Worm (Caenorhabditis elegans) whole organism, L4/young adult: Measurements from ENCODE around the gene nhr-117.

Experiments used
- W03F9.2 ChIP-seq: fragments of 150-350 bp; optimal IDR thresholded peaks from 2 replicates; lab custom pipeline; 2014; ENCODE audit warnings: missing biosample characterization, missing genetic modification characterization
- dao-5 ChIP-seq: sonication (generic microtip); optimal IDR thresholded peaks from 2 replicates; lab custom pipeline; 2016; ENCODE audit warnings: missing genotype, missing genetic modification characterization, moderate library complexity, missing compliant biosample characterization
- him-1 ChIP-seq: sonication (generic microtip); optimal IDR thresholded peaks from 2 replicates; lab custom pipeline; 2016; ENCODE audit warnings: missing genotype, missing genetic modification reagents, missing genetic modification characterization, missing compliant biosample characterization

nhr-117 gene

ce11 chrV:1593799-1594420, 27.4 kb downstream of the nhr-117 start, which contains the start of gene F16B4.4:
F16B4.4 (plus strand) TSS chrV:1594019.
- TF ChIP-seq W03F9.2 (tag; lab: Kevin White, UChicago): no peak
- TF ChIP-seq him-1: no peak
- no peak for TF ChIP-seq dao-5

ce11 chrV:1588128-1588527, 33.2 kb downstream of the nhr-117 start, which contains the start of gene F16B4.5:
F16B4.5 (plus strand) TSS chrV:1588428.
- TF ChIP-seq him-1 (no peak), dao-5 (no peak), W03F9.2 (tag; lab: Kevin White, UChicago) (no peak)

DNA sequence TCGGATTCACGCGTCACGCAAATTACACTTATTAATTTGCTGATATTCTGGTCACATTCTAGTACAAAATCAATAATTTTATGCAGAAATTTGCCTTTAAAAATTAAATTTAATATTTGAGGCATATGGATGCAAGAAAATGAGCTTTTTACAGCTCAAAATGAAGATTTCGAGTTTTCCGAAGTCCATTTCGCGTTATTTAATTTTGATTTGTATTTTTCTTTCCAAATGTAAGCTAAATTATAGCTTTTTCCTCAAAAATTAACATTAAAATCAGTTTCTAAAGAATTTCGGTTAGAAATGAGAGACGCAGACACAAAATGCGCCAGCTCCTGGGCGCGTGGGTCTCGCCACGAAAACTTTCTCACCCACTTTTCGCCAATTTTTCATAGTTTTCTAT, 34.4 kb downstream of the nhr-117 start, which contains the start of gene F16B4.6:
TSS of gene F16B4.6 (plus strand) at position 301 of the 400 bp plus-strand sequence.
- TF ChIP-seq him-1 (no peak), dao-5 (no peak), W03F9.2 (tag; lab: Kevin White, UChicago) (no peak)

DNA sequence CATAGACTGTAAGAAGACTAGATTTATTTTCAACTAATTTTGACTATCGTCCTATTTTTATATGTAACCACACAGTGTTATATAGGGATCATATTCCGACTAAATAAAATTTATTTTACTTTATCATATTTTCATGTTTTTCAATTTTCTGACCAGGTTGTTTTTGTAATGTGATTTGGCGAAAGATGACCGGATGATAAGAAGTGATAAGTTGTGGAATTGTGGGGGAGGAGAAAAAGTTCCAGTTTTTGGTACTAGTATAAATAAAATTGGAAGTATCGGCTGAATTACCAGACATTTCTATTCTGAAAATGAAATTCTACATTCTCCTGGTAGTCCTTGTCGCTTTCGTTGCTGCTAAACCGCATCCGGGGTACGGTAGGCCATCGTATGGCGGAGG, 35.9 kb downstream of the nhr-117 start, which contains the start of gene F16B4.7:
TSS of gene F16B4.7 (plus strand) at position 301 of the 400 bp plus-strand sequence.
- TF ChIP-seq him-1 (no peak), dao-5 (no peak), W03F9.2 (tag; lab: Kevin White, UChicago) (no peak)

ce11 chrV:1583242-1583641, 38.1 kb downstream of the nhr-117 start:
- TF ChIP-seq W03F9.2 (tag; lab: Kevin White, UChicago): no peak
- TF ChIP-seq him-1: no peak
- TF ChIP-seq dao-5: no peak

- TF ChIP-seq W03F9.2 (tag; lab: Kevin White, UChicago): no peak
- no peak for TF ChIP-seq him-1
- no peak for TF ChIP-seq dao-5
Measured at ce11 chrV:1579790-1580189, 41.5 kb downstream of the nhr-117 start.

ce11 chrV:1578572-1579230, 42.6 kb downstream of the nhr-117 start:
- TF ChIP-seq W03F9.2 (tag; lab: Kevin White, UChicago) (no peak), him-1 (no peak), dao-5 (no peak)

ce11 chrV:1577092-1577709, 44.1 kb downstream of the nhr-117 start:
- TF ChIP-seq dao-5: no peak
- no peak for TF ChIP-seq W03F9.2 (tag; lab: Kevin White, UChicago)
- TF ChIP-seq him-1: no peak

DNA sequence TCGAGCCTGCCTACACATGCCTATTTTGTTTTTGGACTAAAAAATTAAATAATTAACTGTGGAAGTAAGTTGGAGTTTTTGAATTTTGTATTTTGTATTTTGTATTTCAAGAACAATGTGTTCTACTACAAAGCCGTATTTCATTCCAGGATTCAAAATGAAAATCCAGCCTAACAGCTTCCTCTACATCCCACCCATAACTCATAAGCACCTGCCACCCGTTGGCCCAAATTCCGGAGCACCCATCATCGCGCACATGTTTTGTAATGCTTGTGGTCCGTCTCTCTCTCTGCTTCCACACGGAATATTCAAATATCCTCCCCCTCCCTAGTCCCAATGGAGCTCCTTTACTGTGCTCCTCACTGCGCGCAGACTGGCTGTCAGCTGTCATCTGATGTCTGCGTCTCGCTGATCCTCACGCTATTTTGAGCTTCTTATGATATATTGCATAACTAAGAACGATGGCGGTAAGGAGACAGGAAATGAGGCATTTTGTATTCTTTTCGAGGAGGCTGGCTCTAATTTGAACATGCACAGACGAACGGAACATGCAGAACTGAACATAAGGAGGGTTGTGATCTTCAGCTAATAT, 45.7 kb downstream of the nhr-117 start:
- TF ChIP-seq W03F9.2 (tag; lab: Kevin White, UChicago) (no peak), dao-5 (no peak), him-1 (no peak)

DNA sequence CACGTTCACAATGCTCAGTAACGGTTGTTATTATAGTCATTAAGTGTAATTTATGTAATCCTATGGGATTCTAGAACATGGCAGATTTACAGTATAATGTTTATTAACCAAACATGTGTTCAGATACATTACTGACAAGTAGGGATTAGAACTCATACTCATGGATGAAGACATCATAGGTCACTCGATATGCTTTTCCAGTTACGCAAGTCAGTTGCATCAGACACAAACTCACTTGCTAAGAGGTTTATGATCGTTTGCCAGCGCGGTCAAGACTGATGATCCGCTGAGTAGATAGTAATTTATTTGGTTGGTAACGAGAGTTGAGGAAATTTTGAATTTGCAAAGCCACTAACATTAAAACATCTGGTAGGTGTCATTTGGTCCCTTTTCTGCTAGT, 46.7 kb downstream of the nhr-117 start:
- no peak for TF ChIP-seq W03F9.2 (tag; lab: Kevin White, UChicago)
- TF ChIP-seq him-1: no peak
- TF ChIP-seq dao-5: no peak

- TF ChIP-seq W03F9.2 (tag; lab: Kevin White, UChicago) (no peak), him-1 (no peak), dao-5 (no peak)
Measured at ce11 chrV:1572585-1572984, 48.7 kb downstream of the nhr-117 start.

DNA sequence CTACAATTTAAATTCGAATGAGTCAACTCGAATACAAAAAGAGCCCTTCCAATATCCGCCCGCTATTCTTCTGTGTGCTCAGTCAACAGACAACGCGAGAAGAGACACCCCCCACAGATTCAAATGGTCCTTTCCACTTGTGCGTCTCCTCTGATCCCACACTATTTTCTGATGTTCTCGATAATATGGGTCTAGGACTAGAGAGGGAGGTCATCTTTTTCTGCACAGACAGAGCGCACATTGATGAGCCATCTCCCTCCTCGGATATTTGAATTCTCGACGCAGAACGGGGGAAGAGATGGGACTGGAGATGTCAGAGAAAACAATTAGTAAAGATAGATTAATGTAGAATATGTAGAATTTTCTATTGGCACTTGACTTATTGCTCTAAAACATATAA, 50.6 kb downstream of the nhr-117 start:
- no peak for TF ChIP-seq him-1
- no peak for TF ChIP-seq dao-5
- no peak for TF ChIP-seq W03F9.2 (tag; lab: Kevin White, UChicago)

DNA sequence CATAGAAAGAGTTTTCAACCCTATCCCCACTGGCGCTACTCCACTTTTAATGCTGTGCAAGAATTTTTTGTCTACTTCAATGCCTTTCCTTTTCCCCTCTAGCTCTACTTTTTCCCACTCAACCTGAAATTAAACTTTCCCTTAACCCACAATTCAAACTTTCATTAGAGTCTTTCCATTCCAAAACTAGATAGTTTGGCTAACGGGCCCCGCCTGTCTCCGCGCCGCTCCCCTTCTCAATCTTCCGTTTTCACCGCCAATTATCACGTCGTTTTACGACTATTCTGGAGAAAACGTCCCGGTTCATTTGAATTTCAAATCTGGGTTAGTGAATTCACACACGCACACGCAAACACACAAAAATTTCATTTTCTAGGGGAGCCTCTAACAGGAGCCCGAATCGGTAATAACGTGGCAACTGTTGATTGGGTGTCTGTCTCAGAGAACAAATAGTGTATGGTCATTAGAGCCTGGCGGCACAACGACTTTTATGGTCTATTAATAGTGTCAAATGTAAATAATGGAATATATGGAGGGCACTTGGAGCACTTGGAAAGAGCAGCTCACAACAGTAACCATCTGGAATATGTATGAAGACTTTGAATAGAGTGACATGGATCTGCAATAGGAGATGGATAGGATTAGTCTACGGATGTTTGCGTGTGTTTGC, 51.4 kb downstream of the nhr-117 start:
- TF ChIP-seq him-1 (no peak), dao-5 (no peak), W03F9.2 (tag; lab: Kevin White, UChicago) (no peak)
